Worm (Caenorhabditis elegans) whole organism, early embryonic: Measurements from ENCODE around the gene F56D5.5.

Source experiments
- B0310.2 ChIP-seq: sonication (generic microtip); optimal IDR thresholded peaks from 2 replicates; lab custom pipeline; 2016; ENCODE audit warnings: mild to moderate bottlenecking, missing genetic modification characterization, missing compliant biosample characterization
- F13C5.2 ChIP-seq: sonication (generic microtip); optimal IDR thresholded peaks from 2 replicates; lab custom pipeline; 2017; ENCODE audit warnings: mild to moderate bottlenecking, missing genetic modification characterization, inconsistent platforms, missing compliant biosample characterization
- aly-1 ChIP-seq: sonication (generic microtip); optimal IDR thresholded peaks from 2 replicates; lab custom pipeline; 2016; ENCODE audit warnings: missing genetic modification characterization, missing compliant biosample characterization
- ama-1 ChIP-seq: fragments of 150-350 bp; optimal IDR thresholded peaks from 2 replicates; lab custom pipeline; 2014
- ceh-13 ChIP-seq: fragments of 200-800 bp; sonication (Bioruptor generic); optimal IDR thresholded peaks from 2 replicates; lab custom pipeline; 2018; ENCODE audit warnings: mild to moderate bottlenecking, missing genetic modification characterization, missing compliant biosample characterization
- ceh-36 ChIP-seq: sonication (generic microtip); optimal IDR thresholded peaks from 2 replicates; lab custom pipeline; 2016; ENCODE audit warnings: missing genetic modification characterization, inconsistent platforms, missing compliant biosample characterization
- flt-1 ChIP-seq: fragments of 200-800 bp; sonication (Bioruptor generic); IDR thresholded peaks from 2 replicates; pipeline ENCODE4 v1.3.6; 2022; ENCODE audit warnings: missing genetic modification characterization, missing compliant biosample characterization
- hmbx-1 ChIP-seq: sonication (generic microtip); optimal IDR thresholded peaks from 2 replicates; lab custom pipeline; 2016; ENCODE audit warnings: mild to moderate bottlenecking, missing genetic modification characterization, missing compliant biosample characterization
- hmg-4 ChIP-seq: fragments of 200-800 bp; sonication (Bioruptor generic); optimal IDR thresholded peaks from 2 replicates; lab custom pipeline; 2018; ENCODE audit warnings: mild to moderate bottlenecking, missing genetic modification characterization, missing compliant biosample characterization
- hnd-1 ChIP-seq: sonication (generic microtip); optimal IDR thresholded peaks from 2 replicates; lab custom pipeline; 2016; ENCODE audit warnings: missing genetic modification characterization, missing compliant biosample characterization
- pes-1 ChIP-seq: fragments of 200-800 bp; sonication (Bioruptor generic); IDR thresholded peaks from 2 replicates; pipeline ENCODE4 v1.3.6; 2022; ENCODE audit warnings: missing genetic modification reagents, missing genetic modification characterization, missing compliant biosample characterization
- sea-1 ChIP-seq: fragments of 200-800 bp; sonication (Bioruptor generic); conservative IDR thresholded peaks from 2 replicates; pipeline ENCODE4 v1.3.6; 2022; ENCODE audit warnings: missing genetic modification characterization, missing compliant biosample characterization
- tbx-11 ChIP-seq: fragments of 200-800 bp; sonication (Bioruptor generic); IDR thresholded peaks from 2 replicates; pipeline ENCODE4 v1.3.6; 2022; ENCODE audit warnings: missing genetic modification characterization, missing compliant biosample characterization
- tbx-37 ChIP-seq: fragments of 200-800 bp; sonication (Bioruptor generic); conservative IDR thresholded peaks from 2 replicates; pipeline ENCODE4 v1.3.6; 2022; ENCODE audit warnings: missing genetic modification reagents, missing genetic modification characterization, missing compliant biosample characterization

DNA sequence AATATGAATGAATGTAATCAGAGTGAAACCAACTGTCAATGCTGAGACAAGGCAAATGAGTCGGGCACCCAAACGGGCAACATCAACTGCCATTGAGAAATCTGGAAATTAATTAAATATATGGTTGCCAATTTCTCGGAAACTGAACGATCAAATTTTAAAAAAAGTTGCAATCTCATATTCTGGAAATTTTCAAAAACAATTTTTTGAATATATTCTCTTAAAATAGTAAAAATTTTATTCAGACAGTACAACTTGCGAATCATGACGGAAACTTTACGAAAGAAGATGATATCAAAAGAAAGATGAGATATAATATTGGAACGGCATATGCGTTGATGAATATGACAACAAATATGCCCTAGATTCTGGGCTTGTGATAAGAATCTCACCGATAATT lies 11.8 kb downstream of the F56D5.5 start, which contains the start of gene col-121:
- no peak for TF ChIP-seq flt-1 (GFP tag; lab: Robert Waterston, UW)
- no peak for TF ChIP-seq tbx-11 (GFP tag; lab: Robert Waterston, UW)
- TF ChIP-seq aly-1, result no peak
- TF ChIP-seq ama-1 (lab: Kevin White, UChicago), result no peak
- no peak for TF ChIP-seq hnd-1 (tag; lab: Kevin White, UChicago)
- TF ChIP-seq pes-1, result no peak
- no peak for TF ChIP-seq sea-1 (GFP tag; lab: Robert Waterston, UW)
- no peak for TF ChIP-seq B0310.2 (tag; lab: Kevin White, UChicago)
- no peak for TF ChIP-seq ceh-13 (GFP tag; lab: Kevin White, UChicago)
- TF ChIP-seq tbx-37 (GFP tag; lab: Robert Waterston, UW), result no peak
- TF ChIP-seq hmg-4 (GFP tag; lab: Kevin White, UChicago), result no peak
- TF ChIP-seq hmbx-1 (tag; lab: Kevin White, UChicago), result no peak
- TF ChIP-seq F13C5.2 (tag; lab: Kevin White, UChicago), result no peak
- no peak for TF ChIP-seq ceh-36 (tag; lab: Kevin White, UChicago)
